Worm (Caenorhabditis elegans) whole organism, L3 larva: ENCODE data around the gene W02B3.3.

Source experiments
- ZK546.5 ChIP-seq: sonication (generic microtip); optimal IDR thresholded peaks from 2 replicates; lab custom pipeline; 2017; ENCODE audit warnings: missing biosample characterization, missing genetic modification characterization
- ceh-9 ChIP-seq: sonication (generic microtip); optimal IDR thresholded peaks from 2 replicates; lab custom pipeline; 2018; ENCODE audit warnings: missing biosample characterization, missing genetic modification characterization
- elt-1 ChIP-seq: fragments of 150-350 bp; optimal IDR thresholded peaks from 2 replicates; lab custom pipeline; 2014; ENCODE audit warnings: missing biosample characterization, missing genetic modification characterization
- elt-3 ChIP-seq, 3 experiments: fragments of 150-350 bp in 1 of 3; sonication (generic microtip) in 2 of 3; optimal IDR thresholded peaks; 2 replicates in 2 of 3; 4 replicates in 1 of 3; lab custom pipeline; 2014 to 2017; ENCODE audit warnings: missing biosample characterization in 3 of 3, missing genetic modification characterization in 3 of 3
- nhr-11 ChIP-seq: fragments of 150-350 bp; optimal IDR thresholded peaks from 2 replicates; lab custom pipeline; 2014; ENCODE audit warnings: missing biosample characterization, missing genetic modification characterization
- nhr-237 ChIP-seq: fragments of 150-350 bp; optimal IDR thresholded peaks from 2 replicates; lab custom pipeline; 2014; ENCODE audit warnings: missing biosample characterization, missing genetic modification characterization
- nhr-25 ChIP-seq: sonication (generic microtip); optimal IDR thresholded peaks from 2 replicates; lab custom pipeline; 2017; ENCODE audit warnings: missing biosample characterization, missing genetic modification characterization
- nhr-28 ChIP-seq: fragments of 150-350 bp; optimal IDR thresholded peaks from 2 replicates; lab custom pipeline; 2014; ENCODE audit warnings: missing biosample characterization, missing genetic modification characterization
- nhr-77 ChIP-seq: fragments of 150-350 bp; optimal IDR thresholded peaks from 2 replicates; lab custom pipeline; 2014; ENCODE audit warnings: missing biosample characterization, missing genetic modification characterization
- sea-2 ChIP-seq: fragments of 150-350 bp; sonication (generic microtip); optimal IDR thresholded peaks from 4 replicates; lab custom pipeline; 2014; ENCODE audit warnings: missing biosample characterization, missing genetic modification reagents, missing genetic modification characterization
- unc-62 ChIP-seq: fragments of 150-350 bp; sonication (generic microtip); optimal IDR thresholded peaks from 4 replicates; lab custom pipeline; 2014; ENCODE audit warnings: missing biosample characterization, missing genetic modification reagents, missing genetic modification characterization

DNA sequence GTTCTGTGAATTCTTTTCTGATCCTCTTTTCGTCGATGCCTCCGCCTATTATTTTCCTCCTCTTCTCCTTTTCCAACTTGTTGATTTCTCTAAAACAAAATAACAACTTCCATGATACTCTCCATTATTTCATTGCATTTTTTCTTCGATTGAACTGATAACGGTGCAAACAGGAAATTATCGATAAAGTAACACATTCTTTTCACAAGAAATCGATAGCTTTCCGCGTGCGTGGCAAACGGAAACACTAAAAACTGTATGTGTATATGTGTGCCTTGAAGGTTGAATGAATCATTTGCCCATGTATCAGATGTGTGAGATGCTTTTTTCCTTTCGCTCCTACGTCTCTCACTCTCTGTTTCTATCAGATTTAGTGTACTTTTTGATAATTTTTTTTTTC lies 16.6 kb downstream of the W02B3.3 start:
- no peak for TF ChIP-seq nhr-11
- no peak for TF ChIP-seq nhr-237
- no peak for TF ChIP-seq elt-3 (tag; optimal IDR thresholded peaks at IDR 0.05; lab: Kevin White, UChicago)
- no peak for TF ChIP-seq nhr-28
- TF ChIP-seq elt-1 (tag; lab: Kevin White, UChicago), result no peak
- peak; percentile 48 for TF ChIP-seq nhr-25
- no peak for TF ChIP-seq ceh-9 (tag; lab: Kevin White, UChicago)
- TF ChIP-seq sea-2, result no peak
- TF ChIP-seq nhr-77 (tag; lab: Kevin White, UChicago), result no peak
- no peak for TF ChIP-seq unc-62
- TF ChIP-seq ZK546.5 (tag; lab: Kevin White, UChicago), result no peak
